Fruit fly (Drosophila melanogaster) whole organism, prepupa: ENCODE measurements around the gene alpha4GT2.

ENCODE experiments used
- Blimp-1 ChIP-seq: fragments of 200-800 bp; sonication (Bioruptor generic); optimal IDR thresholded peaks from 3 replicates; lab custom pipeline; 2017; ENCODE audit warnings: missing biosample characterization, missing genetic modification characterization, mild to moderate bottlenecking, moderate library complexity, missing genetic modification reagents
- CG10631 ChIP-seq: fragments of 200-800 bp; sonication (Bioruptor generic); optimal IDR thresholded peaks from 2 replicates; lab custom pipeline; 2016; ENCODE audit warnings: missing biosample characterization, missing genetic modification characterization
- CG10669 ChIP-seq: fragments of 200-800 bp; sonication (Bioruptor generic); optimal IDR thresholded peaks from 3 replicates; lab custom pipeline; 2018; ENCODE audit warnings: missing biosample characterization, mild to moderate bottlenecking, missing genetic modification characterization, moderate library complexity
- CG11294 ChIP-seq: fragments of 200-800 bp; sonication (Bioruptor generic); IDR thresholded peaks from 2 replicates; pipeline ENCODE4 v1.3.6; 2022; ENCODE audit warnings: missing biosample characterization, missing genetic modification characterization
- CG11762 ChIP-seq: fragments of 200-800 bp; sonication (Bioruptor generic); optimal IDR thresholded peaks from 3 replicates; lab custom pipeline; 2016; ENCODE audit warnings: missing biosample characterization, missing genetic modification characterization; ENCODE audit not compliant: insufficient read depth
- CG11902 ChIP-seq: fragments of 200-800 bp; sonication (Bioruptor generic); optimal IDR thresholded peaks from 3 replicates; lab custom pipeline; 2016; ENCODE audit warnings: missing biosample characterization, missing genetic modification characterization
- CG15336 ChIP-seq: fragments of 200-800 bp; sonication (Bioruptor generic); IDR thresholded peaks from 2 replicates; pipeline ENCODE4 v1.3.6; 2022; ENCODE audit warnings: missing biosample characterization, missing genetic modification characterization
- CG16779 ChIP-seq: fragments of 200-800 bp; sonication (Bioruptor generic); optimal IDR thresholded peaks from 3 replicates; lab custom pipeline; 2017; ENCODE audit warnings: missing biosample characterization, mild to moderate bottlenecking, missing genetic modification characterization
- CG3032 ChIP-seq: fragments of 200-800 bp; optimal IDR thresholded peaks from 2 replicates; lab custom pipeline; 2019; ENCODE audit warnings: missing biosample characterization, mild to moderate bottlenecking, missing genetic modification characterization, moderate library complexity
- CG31627 ChIP-seq: fragments of 200-800 bp; sonication (Bioruptor generic); optimal IDR thresholded peaks from 3 replicates; lab custom pipeline; 2016; ENCODE audit warnings: missing biosample characterization, missing genetic modification characterization
- CG32006 ChIP-seq: fragments of 200-800 bp; sonication (Bioruptor generic); optimal IDR thresholded peaks from 3 replicates; lab custom pipeline; 2017; ENCODE audit warnings: missing biosample characterization, mild to moderate bottlenecking, missing genetic modification characterization
- CG34406 ChIP-seq: fragments of 200-800 bp; sonication (Bioruptor generic); optimal IDR thresholded peaks from 3 replicates; lab custom pipeline; 2016; ENCODE audit warnings: missing biosample characterization, missing genetic modification characterization
- CG3919 ChIP-seq: fragments of 200-800 bp; sonication (Bioruptor generic); optimal IDR thresholded peaks from 3 replicates; lab custom pipeline; 2016; ENCODE audit warnings: missing biosample characterization, missing genetic modification characterization
- CG6163 ChIP-seq: fragments of 200-800 bp; sonication (Bioruptor generic); IDR thresholded peaks from 3 replicates; pipeline ENCODE4 v1.3.6; 2022; ENCODE audit warnings: missing biosample characterization, missing genetic modification characterization
- CG6276 ChIP-seq: fragments of 200-800 bp; sonication (Bioruptor generic); optimal IDR thresholded peaks from 2 replicates; lab custom pipeline; 2017; ENCODE audit warnings: missing biosample characterization, mild to moderate bottlenecking, missing genetic modification characterization
- CG6792 ChIP-seq: fragments of 200-800 bp; sonication (Bioruptor generic); optimal IDR thresholded peaks from 3 replicates; lab custom pipeline; 2016; ENCODE audit warnings: missing biosample characterization, missing genetic modification characterization
- CG6808 ChIP-seq: fragments of 200-800 bp; sonication (Bioruptor generic); optimal IDR thresholded peaks from 3 replicates; lab custom pipeline; 2017; ENCODE audit warnings: missing biosample characterization, missing genetic modification characterization, mild to moderate bottlenecking, moderate library complexity, missing genetic modification reagents
- CG6854 ChIP-seq: fragments of 200-800 bp; sonication (Bioruptor generic); optimal IDR thresholded peaks from 2 replicates; lab custom pipeline; 2017; ENCODE audit warnings: missing biosample characterization, mild to moderate bottlenecking, missing genetic modification characterization
- CG7368 ChIP-seq: fragments of 200-800 bp; sonication (Bioruptor generic); optimal IDR thresholded peaks from 3 replicates; lab custom pipeline; 2016; ENCODE audit warnings: missing biosample characterization, missing genetic modification characterization
- CG8119 ChIP-seq: fragments of 200-800 bp; sonication (Bioruptor generic); IDR thresholded peaks from 3 replicates; pipeline ENCODE4 v1.3.6; 2022; ENCODE audit warnings: missing biosample characterization, missing genetic modification characterization
- CG8319 ChIP-seq: fragments of 200-800 bp; sonication (Bioruptor generic); optimal IDR thresholded peaks from 3 replicates; lab custom pipeline; 2016; ENCODE audit warnings: missing biosample characterization, missing genetic modification characterization
- CG9139 ChIP-seq: fragments of 200-800 bp; sonication (Bioruptor generic); optimal IDR thresholded peaks from 3 replicates; lab custom pipeline; 2017; ENCODE audit warnings: missing biosample characterization, mild to moderate bottlenecking, missing genetic modification characterization
- Eip75B ChIP-seq: fragments of 200-800 bp; sonication (Bioruptor generic); optimal IDR thresholded peaks from 3 replicates; lab custom pipeline; 2016; ENCODE audit warnings: missing biosample characterization, missing genetic modification characterization
- Eip93F ChIP-seq: fragments of 200-800 bp; sonication (Bioruptor generic); optimal IDR thresholded peaks from 2 replicates; lab custom pipeline; 2016; ENCODE audit warnings: missing biosample characterization, mild to moderate bottlenecking, missing genetic modification characterization
- Ets21C ChIP-seq: fragments of 200-800 bp; sonication (Bioruptor generic); optimal IDR thresholded peaks from 3 replicates; lab custom pipeline; 2016; ENCODE audit warnings: missing biosample characterization, missing genetic modification characterization
- Ets96B ChIP-seq: fragments of 200-800 bp; optimal IDR thresholded peaks from 2 replicates; lab custom pipeline; 2019; ENCODE audit warnings: missing biosample characterization, mild to moderate bottlenecking, missing genetic modification characterization, moderate library complexity
- Hr38 ChIP-seq: sonication (Bioruptor generic); optimal IDR thresholded peaks from 2 replicates; lab custom pipeline; 2016; ENCODE audit warnings: missing biosample characterization, missing genetic modification characterization
- Hr39 ChIP-seq: fragments of 200-800 bp; sonication (Bioruptor generic); optimal IDR thresholded peaks from 2 replicates; lab custom pipeline; 2016; ENCODE audit warnings: missing biosample characterization, missing genetic modification characterization
- Hr4 ChIP-seq: fragments of 200-800 bp; sonication (Bioruptor generic); optimal IDR thresholded peaks from 3 replicates; lab custom pipeline; 2016; ENCODE audit warnings: missing biosample characterization, missing genetic modification characterization
- Lpt ChIP-seq: fragments of 200-800 bp; sonication (Bioruptor generic); optimal IDR thresholded peaks from 3 replicates; lab custom pipeline; 2016; ENCODE audit warnings: missing biosample characterization, missing genetic modification characterization
- Met ChIP-seq: fragments of 200-800 bp; sonication (Bioruptor generic); optimal IDR thresholded peaks from 3 replicates; lab custom pipeline; 2016; ENCODE audit warnings: missing biosample characterization, missing genetic modification characterization
- OdsH ChIP-seq: fragments of 200-800 bp; sonication (Bioruptor generic); optimal IDR thresholded peaks from 3 replicates; lab custom pipeline; 2016; ENCODE audit warnings: missing biosample characterization, missing genetic modification characterization
- Smox ChIP-seq: fragments of 200-800 bp; sonication (Bioruptor generic); optimal IDR thresholded peaks from 3 replicates; lab custom pipeline; 2016; ENCODE audit warnings: missing biosample characterization, missing genetic modification characterization
- Sox102F ChIP-seq: fragments of 200-800 bp; sonication (Bioruptor generic); optimal IDR thresholded peaks from 2 replicates; lab custom pipeline; 2016; ENCODE audit warnings: missing biosample characterization, mild to moderate bottlenecking, missing genetic modification characterization
- achi ChIP-seq: fragments of 200-800 bp; sonication (Bioruptor generic); optimal IDR thresholded peaks from 3 replicates; lab custom pipeline; 2016; ENCODE audit warnings: missing biosample characterization, missing genetic modification characterization
- acj6 ChIP-seq: fragments of 200-800 bp; sonication (Bioruptor generic); optimal IDR thresholded peaks from 3 replicates; lab custom pipeline; 2016; ENCODE audit warnings: missing biosample characterization, missing genetic modification characterization
- cyc ChIP-seq: fragments of 200-800 bp; sonication (Bioruptor generic); optimal IDR thresholded peaks from 3 replicates; lab custom pipeline; 2016; ENCODE audit warnings: missing biosample characterization, missing genetic modification characterization
- dac ChIP-seq: fragments of 200-800 bp; sonication (Bioruptor generic); optimal IDR thresholded peaks from 2 replicates; lab custom pipeline; 2017; ENCODE audit warnings: missing biosample characterization, mild to moderate bottlenecking, missing genetic modification characterization
- dsx ChIP-seq: fragments of 200-800 bp; optimal IDR thresholded peaks from 3 replicates; lab custom pipeline; 2019; ENCODE audit warnings: missing biosample characterization, mild to moderate bottlenecking, missing genetic modification characterization, moderate library complexity; ENCODE audit not compliant: poor library complexity, severe bottlenecking
- eg ChIP-seq: fragments of 200-800 bp; sonication (Bioruptor generic); IDR thresholded peaks from 3 replicates; pipeline ENCODE4 v1.3.6; 2022; ENCODE audit warnings: missing biosample characterization, missing genetic modification characterization
- esn ChIP-seq: fragments of 200-800 bp; sonication (Bioruptor generic); optimal IDR thresholded peaks from 2 replicates; lab custom pipeline; 2016; ENCODE audit warnings: missing biosample characterization, mild to moderate bottlenecking, missing genetic modification characterization, moderate library complexity
- fd85E ChIP-seq: fragments of 200-800 bp; sonication (Bioruptor generic); optimal IDR thresholded peaks from 3 replicates; lab custom pipeline; 2016; ENCODE audit warnings: missing biosample characterization, missing genetic modification characterization
- fkh ChIP-seq: fragments of 200-800 bp; sonication (Bioruptor generic); optimal IDR thresholded peaks from 3 replicates; lab custom pipeline; 2017; ENCODE audit warnings: missing biosample characterization, mild to moderate bottlenecking, missing genetic modification characterization, moderate library complexity
- net ChIP-seq: fragments of 200-800 bp; sonication (Bioruptor generic); optimal IDR thresholded peaks from 3 replicates; lab custom pipeline; 2016; ENCODE audit warnings: missing biosample characterization, missing genetic modification characterization
- pdm3 ChIP-seq: fragments of 200-800 bp; sonication (Bioruptor generic); optimal IDR thresholded peaks from 3 replicates; lab custom pipeline; 2016; ENCODE audit warnings: missing biosample characterization, missing genetic modification characterization
- salr ChIP-seq, 2 experiments: fragments of 200-800 bp; sonication (Bioruptor generic); optimal IDR thresholded peaks; 3 replicates each; lab custom pipeline; 2016 to 2018; ENCODE audit warnings: missing biosample characterization in 2 of 2, missing genetic modification characterization in 2 of 2, mild to moderate bottlenecking in 1 of 2
- spab ChIP-seq: fragments of 200-800 bp; sonication (Bioruptor generic); optimal IDR thresholded peaks from 2 replicates; lab custom pipeline; 2017; ENCODE audit warnings: missing biosample characterization, mild to moderate bottlenecking, missing genetic modification characterization, missing genetic modification reagents
- ss ChIP-seq, 2 experiments: fragments of 200-800 bp; sonication (Bioruptor generic); optimal IDR thresholded peaks; 2 replicates in 1 of 2; 3 replicates in 1 of 2; lab custom pipeline; 2017 to 2018; ENCODE audit warnings: mild to moderate bottlenecking in 2 of 2, missing biosample characterization in 2 of 2, missing genetic modification characterization in 2 of 2, moderate library complexity in 1 of 2
- topi ChIP-seq: fragments of 200-800 bp; sonication (Bioruptor generic); optimal IDR thresholded peaks from 3 replicates; lab custom pipeline; 2016; ENCODE audit warnings: missing biosample characterization, missing genetic modification characterization
- vri ChIP-seq: fragments of 200-800 bp; sonication (Bioruptor generic); optimal IDR thresholded peaks from 3 replicates; lab custom pipeline; 2016; ENCODE audit warnings: missing biosample characterization, mild to moderate bottlenecking, missing genetic modification characterization

The alpha4GT2 gene

DNA sequence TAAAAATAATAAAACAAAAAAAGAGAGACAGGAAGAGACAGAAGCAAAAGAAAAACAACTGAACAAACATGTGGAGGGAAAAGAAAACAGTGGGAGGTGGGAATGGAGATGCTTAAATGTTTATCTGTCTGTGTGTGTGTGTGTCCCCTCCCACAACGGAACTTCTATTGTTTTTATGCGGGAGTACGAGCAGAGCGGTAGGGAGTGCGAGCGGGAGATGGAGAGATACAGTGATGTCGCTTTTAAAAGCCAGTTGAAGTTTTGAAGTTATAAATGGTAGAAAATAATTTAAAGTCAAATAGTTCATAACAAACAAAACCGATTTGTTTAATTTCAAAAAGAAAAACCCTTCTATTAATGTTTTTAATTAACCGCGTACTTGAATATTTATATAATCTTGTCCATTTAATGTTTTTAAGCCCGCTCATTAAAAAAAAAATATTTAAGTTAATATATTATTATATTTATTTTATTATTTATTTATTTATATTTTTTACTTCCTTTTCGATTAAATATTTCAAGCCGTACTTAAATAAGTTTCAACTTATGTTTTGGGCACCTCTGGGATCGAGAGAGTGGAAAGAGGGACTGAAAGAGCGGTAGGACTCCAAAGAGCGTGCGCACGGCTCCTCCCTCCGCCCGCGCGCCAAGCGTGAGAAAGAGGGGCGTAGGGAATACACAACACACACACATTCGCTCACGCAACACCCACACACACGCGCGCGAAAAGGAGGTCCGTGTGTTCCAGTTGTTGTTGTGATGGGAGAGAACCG is 48.4 kb downstream of the alpha4GT2 start:
- TF ChIP-seq CG6808 (GFP tag; lab: Kevin White, UChicago): no peak
- peak; percentile 3 for TF ChIP-seq Smox
- TF ChIP-seq CG3919: peak; percentile 43
- TF ChIP-seq eg (GFP tag; lab: Robert Waterston, UW): no peak
- no peak for TF ChIP-seq dac (GFP tag; lab: Kevin White, UChicago)
- peak; percentile 35 for TF ChIP-seq Met (GFP tag; lab: Kevin White, UChicago)
- peak; percentile 24 for TF ChIP-seq acj6 (GFP tag; lab: Kevin White, UChicago)
- peak; percentile 9 for TF ChIP-seq dsx (GFP tag; lab: Kevin White, UChicago)
- TF ChIP-seq CG6792: peak; percentile 62
- no peak for TF ChIP-seq Eip93F
- peak; percentile 53 for TF ChIP-seq Ets96B (tag; lab: Kevin White, UChicago)
- peak; percentile 47 for TF ChIP-seq Hr4 (GFP tag; lab: Kevin White, UChicago)
- no peak for TF ChIP-seq Sox102F (GFP tag; lab: Kevin White, UChicago)
- no peak for TF ChIP-seq fd85E (GFP tag; lab: Kevin White, UChicago)
- peak; percentile 35 for TF ChIP-seq Eip75B
- peak; percentile 9 to 50 for TF ChIP-seq ss (GFP tag; optimal IDR thresholded peaks at IDR 0.05; lab: Kevin White, UChicago)
- no peak for TF ChIP-seq CG11902 (GFP tag; lab: Kevin White, UChicago)
- TF ChIP-seq topi: peak; percentile 50
- no peak for TF ChIP-seq CG6854 (GFP tag; lab: Kevin White, UChicago)
- TF ChIP-seq CG11762 (GFP tag; lab: Kevin White, UChicago): peak; percentile 22
- TF ChIP-seq salr (GFP tag; optimal IDR thresholded peaks at IDR 0.05; lab: Kevin White, UChicago): peak in 1 of 2 experiments; percentile 55
- no peak for TF ChIP-seq Hr38 (GFP tag; lab: Kevin White, UChicago)
- peak; percentile 21 for TF ChIP-seq CG6276 (GFP tag; lab: Kevin White, UChicago)
- TF ChIP-seq CG16779 (tag; lab: Kevin White, UChicago): no peak
- TF ChIP-seq vri: peak; percentile 12
- peak; percentile 28 for TF ChIP-seq CG10669 (GFP tag; lab: Kevin White, UChicago)
- no peak for TF ChIP-seq CG8319 (GFP tag; lab: Kevin White, UChicago)
- peak; percentile 14 for TF ChIP-seq Blimp-1
- TF ChIP-seq cyc (GFP tag; lab: Kevin White, UChicago): peak; percentile 14
- peak; percentile 15 for TF ChIP-seq pdm3 (GFP tag; lab: Kevin White, UChicago)
- peak; percentile 70 for TF ChIP-seq CG8119
- TF ChIP-seq spab: peak; percentile 23
- peak; percentile 24 for TF ChIP-seq CG7368
- peak; percentile 53 for TF ChIP-seq esn (GFP tag; lab: Kevin White, UChicago)
- peak; percentile 71 for TF ChIP-seq fkh
- peak; percentile 82 for TF ChIP-seq CG32006 (GFP tag; lab: Kevin White, UChicago)
- peak; percentile 52 for TF ChIP-seq CG3032 (tag; lab: Kevin White, UChicago)
- no peak for TF ChIP-seq Ets21C (GFP tag; lab: Kevin White, UChicago)
- peak; percentile 52 for TF ChIP-seq Lpt (GFP tag; lab: Kevin White, UChicago)
- no peak for TF ChIP-seq CG9139 (GFP tag; lab: Kevin White, UChicago)
- peak; percentile 28 for TF ChIP-seq Hr39 (GFP tag; lab: Kevin White, UChicago)
- peak; percentile 39 for TF ChIP-seq CG31627 (GFP tag; lab: Kevin White, UChicago)
- TF ChIP-seq CG10631 (GFP tag; lab: Kevin White, UChicago): peak; percentile 66
- peak; percentile 70 for TF ChIP-seq CG15336 (GFP tag; lab: Robert Waterston, UW)
- TF ChIP-seq net (GFP tag; lab: Kevin White, UChicago): peak; percentile 52
- TF ChIP-seq achi (GFP tag; lab: Kevin White, UChicago): peak; percentile 63
- TF ChIP-seq CG6163 (GFP tag; lab: Robert Waterston, UW): peak; percentile 18; the same call in 1 of the 3 replicates
- no peak for TF ChIP-seq CG11294 (GFP tag; lab: Robert Waterston, UW)
- TF ChIP-seq CG34406 (GFP tag; lab: Kevin White, UChicago): peak; percentile 64
- TF ChIP-seq OdsH (GFP tag; lab: Kevin White, UChicago): peak; percentile 41
